Worm (Caenorhabditis elegans) whole organism, L1 larva: ENCODE results near the gene mboa-7.

ENCODE experiments used
- C34B4.2 ChIP-seq: sonication (generic microtip); optimal IDR thresholded peaks from 2 replicates; lab custom pipeline; 2017; ENCODE audit warnings: mild to moderate bottlenecking, missing genetic modification characterization, missing compliant biosample characterization
- F16B12.6 ChIP-seq: fragments of 150-350 bp; optimal IDR thresholded peaks from 2 replicates; lab custom pipeline; 2014; ENCODE audit warnings: missing biosample characterization, missing genetic modification characterization
- aha-1 ChIP-seq: fragments of 150-350 bp; optimal IDR thresholded peaks from 2 replicates; lab custom pipeline; 2014; ENCODE audit warnings: missing biosample characterization, missing genetic modification characterization
- aly-2 ChIP-seq: fragments of 150-350 bp; optimal IDR thresholded peaks from 2 replicates; lab custom pipeline; 2014; ENCODE audit warnings: missing biosample characterization, missing genetic modification characterization
- ceh-8 ChIP-seq: fragments of 200-800 bp; sonication (Bioruptor generic); optimal IDR thresholded peaks from 2 replicates; lab custom pipeline; 2018; ENCODE audit warnings: mild to moderate bottlenecking, missing genetic modification characterization, moderate library complexity, missing compliant biosample characterization
- ces-1 ChIP-seq: fragments of 150-350 bp; optimal IDR thresholded peaks from 2 replicates; lab custom pipeline; 2014; ENCODE audit warnings: missing biosample characterization, missing genetic modification reagents, missing genetic modification characterization
- efl-1 ChIP-seq, 4 experiments: fragments of 150-350 bp; optimal IDR thresholded peaks in 3 of 4; peaks in 1 of 4; 1 replicate in 1 of 4; 2 replicates in 3 of 4; lab custom pipeline; 2014; ENCODE audit warnings: missing biosample characterization in 2 of 4, missing genetic modification characterization in 2 of 4, missing genetic modification reagents in 2 of 4
- egl-27 ChIP-seq, 2 experiments: fragments of 150-350 bp in 1 of 2; sonication (generic microtip); optimal IDR thresholded peaks; 3 replicates each; lab custom pipeline; 2017 to 2018; ENCODE audit warnings: missing biosample characterization in 2 of 2, missing genetic modification characterization in 2 of 2, missing genetic modification reagents in 2 of 2
- elt-2 ChIP-seq: sonication (generic microtip); optimal IDR thresholded peaks from 2 replicates; lab custom pipeline; 2016; ENCODE audit warnings: missing genetic modification characterization, mild to moderate bottlenecking, inconsistent platforms, missing compliant biosample characterization, missing genetic modification reagents
- elt-3 ChIP-seq, 6 experiments: fragments of 150-350 bp in 1 of 6; sonication (generic microtip); optimal IDR thresholded peaks; 2 replicates each; lab custom pipeline; 2017 to 2018; ENCODE audit warnings: missing biosample characterization in 6 of 6, missing genetic modification characterization in 6 of 6, inconsistent platforms in 1 of 6
- fkh-4 ChIP-seq: sonication (generic microtip); optimal IDR thresholded peaks from 2 replicates; lab custom pipeline; 2016; ENCODE audit warnings: missing compliant biosample characterization, missing genetic modification characterization, borderline replicate concordance
- grh-1 ChIP-seq: fragments of 200-800 bp; sonication (Bioruptor generic); IDR thresholded peaks from 2 replicates; pipeline ENCODE4 v1.3.6; 2022; ENCODE audit warnings: missing genetic modification reagents, missing genetic modification characterization, missing compliant biosample characterization
- hlh-17 ChIP-seq: fragments of 200-800 bp; sonication (Bioruptor generic); optimal IDR thresholded peaks from 2 replicates; lab custom pipeline; 2018; ENCODE audit warnings: missing genetic modification characterization, mild to moderate bottlenecking, missing compliant biosample characterization, moderate library complexity, borderline replicate concordance
- hlh-4 ChIP-seq: sonication (generic microtip); optimal IDR thresholded peaks from 2 replicates; lab custom pipeline; 2016; ENCODE audit warnings: mild to moderate bottlenecking, missing genetic modification characterization, missing compliant biosample characterization
- hpl-2 ChIP-seq: fragments of 150-350 bp; optimal IDR thresholded peaks from 2 replicates; lab custom pipeline; 2014; ENCODE audit warnings: missing biosample characterization, missing genetic modification reagents, missing genetic modification characterization
- jun-1 ChIP-seq: fragments of 150-350 bp; optimal IDR thresholded peaks from 2 replicates; lab custom pipeline; 2014; ENCODE audit warnings: missing biosample characterization, missing genetic modification reagents, missing genetic modification characterization
- lin-14 ChIP-seq: fragments of 200-800 bp; sonication (Bioruptor generic); optimal IDR thresholded peaks from 2 replicates; lab custom pipeline; 2018; ENCODE audit warnings: mild to moderate bottlenecking, missing genetic modification characterization, moderate library complexity, missing compliant biosample characterization
- lin-15B ChIP-seq: fragments of 150-350 bp; sonication (generic microtip); optimal IDR thresholded peaks from 3 replicates; lab custom pipeline; 2014; ENCODE audit warnings: missing biosample characterization, missing genetic modification characterization
- lin-35 ChIP-seq, 2 experiments: fragments of 150-350 bp; optimal IDR thresholded peaks; 2 replicates each; lab custom pipeline; 2014; ENCODE audit warnings: missing biosample characterization in 2 of 2, missing genetic modification characterization in 2 of 2, missing genetic modification reagents in 2 of 2
- lin-39 ChIP-seq: fragments of 150-350 bp; optimal IDR thresholded peaks from 2 replicates; lab custom pipeline; 2014; ENCODE audit warnings: missing biosample characterization, missing genetic modification reagents, missing genetic modification characterization
- lsy-2 ChIP-seq, 2 experiments: fragments of 150-350 bp; optimal IDR thresholded peaks; 2 replicates each; lab custom pipeline; 2014; ENCODE audit warnings: missing biosample characterization in 2 of 2, missing genetic modification characterization in 2 of 2
- nhr-12 ChIP-seq: sonication (generic microtip); optimal IDR thresholded peaks from 2 replicates; lab custom pipeline; 2017; ENCODE audit warnings: missing biosample characterization, missing genetic modification characterization
- nhr-20 ChIP-seq: sonication (generic microtip); optimal IDR thresholded peaks from 2 replicates; lab custom pipeline; 2016; ENCODE audit warnings: mild to moderate bottlenecking, missing genetic modification characterization, missing compliant biosample characterization
- nhr-47 ChIP-seq: sonication (generic microtip); optimal IDR thresholded peaks from 2 replicates; lab custom pipeline; 2016; ENCODE audit warnings: mild to moderate bottlenecking, missing genetic modification characterization, moderate library complexity, missing compliant biosample characterization
- nhr-71 ChIP-seq: sonication (generic microtip); optimal IDR thresholded peaks from 2 replicates; lab custom pipeline; 2016; ENCODE audit warnings: mild to moderate bottlenecking, missing genetic modification characterization, moderate library complexity, missing compliant biosample characterization
- nhr-90 ChIP-seq: sonication (generic microtip); optimal IDR thresholded peaks from 2 replicates; lab custom pipeline; 2016; ENCODE audit warnings: mild to moderate bottlenecking, missing genetic modification characterization, missing compliant biosample characterization; ENCODE audit not compliant: poor library complexity
- pax-3 ChIP-seq: fragments of 200-800 bp; sonication (Bioruptor generic); optimal IDR thresholded peaks from 2 replicates; lab custom pipeline; 2018; ENCODE audit warnings: mild to moderate bottlenecking, missing genetic modification characterization, moderate library complexity, missing compliant biosample characterization
- pqm-1 ChIP-seq: sonication (generic microtip); optimal IDR thresholded peaks from 3 replicates; lab custom pipeline; 2017; ENCODE audit warnings: missing biosample characterization, missing genetic modification characterization
- skn-1 ChIP-seq: fragments of 150-350 bp; optimal IDR thresholded peaks from 2 replicates; lab custom pipeline; 2014; ENCODE audit warnings: missing biosample characterization, missing genetic modification characterization
- snu-23 ChIP-seq: sonication (generic microtip); optimal IDR thresholded peaks from 2 replicates; lab custom pipeline; 2016; ENCODE audit warnings: missing genetic modification characterization, missing compliant biosample characterization
- sptf-1 ChIP-seq: fragments of 150-350 bp; optimal IDR thresholded peaks from 2 replicates; lab custom pipeline; 2014; ENCODE audit warnings: missing biosample characterization, missing genetic modification characterization
- sup-37 ChIP-seq: fragments of 200-800 bp; sonication (Bioruptor generic); optimal IDR thresholded peaks from 2 replicates; lab custom pipeline; 2018; ENCODE audit warnings: mild to moderate bottlenecking, missing genetic modification characterization, missing compliant biosample characterization
- unc-130 ChIP-seq: fragments of 150-350 bp; optimal IDR thresholded peaks from 2 replicates; lab custom pipeline; 2017; ENCODE audit warnings: missing biosample characterization, missing genetic modification characterization, inconsistent platforms
- unc-62 ChIP-seq: fragments of 150-350 bp; optimal IDR thresholded peaks from 2 replicates; lab custom pipeline; 2014; ENCODE audit warnings: missing biosample characterization, missing genetic modification reagents, missing genetic modification characterization
- unc-98 ChIP-seq: fragments of 200-800 bp; sonication (Bioruptor generic); IDR thresholded peaks from 2 replicates; pipeline ENCODE4 v1.3.6; 2022; ENCODE audit warnings: missing genetic modification characterization, missing compliant biosample characterization
- ztf-11 ChIP-seq, 2 experiments: sonication (generic microtip); optimal IDR thresholded peaks; 2 replicates each; lab custom pipeline; 2016 to 2017; ENCODE audit warnings: missing genetic modification characterization in 2 of 2, missing biosample characterization in 1 of 2, missing compliant biosample characterization in 1 of 2
- ztf-4 ChIP-seq: fragments of 150-350 bp; optimal IDR thresholded peaks from 2 replicates; lab custom pipeline; 2014; ENCODE audit warnings: missing biosample characterization, missing genetic modification characterization

The mboa-7 gene

ce11 chrX:10491044-10491443 is 33.3 kb downstream of the mboa-7 start, which contains the start of gene C33D3.5:
Gene C33D3.5 (plus strand): TSS chrX:10491344.
- TF ChIP-seq elt-3 (tag; optimal IDR thresholded peaks at IDR 0.05; lab: Kevin White, UChicago) (no peak), nhr-47 (no peak), hlh-4 (tag; lab: Kevin White, UChicago) (no peak), efl-1 (optimal IDR thresholded peaks at IDR 0.05; lab: Kevin White, UChicago) (no peak), efl-1 (GFP tag; optimal IDR thresholded peaks at IDR 0.05 in 1 of 2; lab: Kevin White, UChicago) (peak in 1 of 2 experiments; percentile 41), lin-14 (GFP tag; lab: Kevin White, UChicago) (no peak)

DNA sequence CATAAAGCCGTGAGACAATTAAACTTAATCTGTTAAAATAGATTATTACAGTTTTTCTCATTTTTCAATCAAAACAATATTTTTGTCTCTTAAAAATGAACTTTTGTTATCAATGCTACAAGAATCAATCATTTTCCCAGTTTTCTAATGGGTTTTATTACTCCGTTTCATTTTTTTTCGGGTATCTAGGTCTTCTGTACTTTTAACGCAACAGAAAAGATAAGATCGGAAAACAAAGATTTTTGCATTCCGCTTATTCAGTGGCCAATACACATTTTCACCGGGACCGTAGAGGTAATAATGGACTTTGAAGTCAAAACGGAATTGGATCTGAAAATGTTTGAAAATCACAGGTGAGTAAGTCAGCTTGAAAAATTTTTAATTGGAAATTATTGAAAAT is 35.6 kb downstream of the mboa-7 start, which contains the start of gene C33D3.4:
C33D3.4 (plus strand) TSS at position 301 of the 400 bp plus-strand sequence.
- TF ChIP-seq skn-1 (tag; lab: Kevin White, UChicago) (no peak), elt-3 (tag; optimal IDR thresholded peaks at IDR 0.05; lab: Kevin White, UChicago) (no peak), ztf-4 (tag; lab: Kevin White, UChicago) (no peak), egl-27 (tag; optimal IDR thresholded peaks at IDR 0.05; lab: Kevin White, UChicago) (no peak), ceh-8 (GFP tag; lab: Kevin White, UChicago) (no peak), nhr-12 (tag; lab: Kevin White, UChicago) (no peak), unc-98 (GFP tag; lab: Robert Waterston, UW) (no peak), lin-15B (tag; lab: Kevin White, UChicago) (no peak), C34B4.2 (tag; lab: Kevin White, UChicago) (no peak), hlh-17 (no peak), F16B12.6 (tag; lab: Kevin White, UChicago) (no peak), nhr-20 (no peak), unc-62 (GFP tag; lab: Kevin White, UChicago) (no peak), sup-37 (GFP tag; lab: Kevin White, UChicago) (no peak), elt-2 (tag; lab: Kevin White, UChicago) (no peak), efl-1 (optimal IDR thresholded peaks at IDR 0.05; lab: Kevin White, UChicago) (no peak), efl-1 (GFP tag; optimal IDR thresholded peaks at IDR 0.05 in 1 of 2; lab: Kevin White, UChicago) (no peak), unc-130 (no peak)

ce11 chrX:10485300-10485755 is 39.0 kb downstream of the mboa-7 start, which contains the start of gene C33D3.3:
Gene C33D3.3 (plus strand): TSS chrX:10485350.
- TF ChIP-seq ztf-11 (tag; optimal IDR thresholded peaks at IDR 0.05; lab: Kevin White, UChicago) (no peak), hpl-2 (GFP tag; lab: Kevin White, UChicago) (no peak), ces-1 (GFP tag; lab: Kevin White, UChicago) (no peak)

DNA sequence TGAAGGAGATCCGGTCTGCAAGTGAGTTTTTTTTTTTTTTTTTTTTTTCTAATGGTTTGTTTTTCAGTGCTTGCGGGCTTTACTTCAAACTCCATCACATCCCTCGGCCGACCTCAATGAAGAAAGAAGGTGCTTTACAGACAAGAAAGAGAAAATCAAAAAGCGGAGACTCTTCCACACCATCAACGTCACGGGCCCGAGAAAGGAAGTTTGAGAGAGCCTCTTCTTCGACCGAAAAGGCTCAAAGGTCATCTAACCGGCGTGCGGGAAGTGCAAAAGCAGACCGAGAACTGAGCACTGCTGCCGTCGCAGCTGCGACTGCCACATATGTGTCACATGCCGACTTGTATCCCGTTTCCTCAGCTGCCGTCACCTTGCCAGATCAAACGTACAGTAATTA is 42.1 kb downstream of the mboa-7 start:
- TF ChIP-seq sptf-1 (tag; lab: Kevin White, UChicago) (no peak), hlh-17 (no peak), egl-27 (tag; optimal IDR thresholded peaks at IDR 0.05; lab: Kevin White, UChicago) (no peak), grh-1 (GFP tag; lab: Robert Waterston, UW) (no peak), efl-1 (optimal IDR thresholded peaks at IDR 0.05; lab: Kevin White, UChicago) (no peak), efl-1 (GFP tag; optimal IDR thresholded peaks at IDR 0.05 in 1 of 2; lab: Kevin White, UChicago) (peak in 1 of 2 experiments; percentile 50)

DNA sequence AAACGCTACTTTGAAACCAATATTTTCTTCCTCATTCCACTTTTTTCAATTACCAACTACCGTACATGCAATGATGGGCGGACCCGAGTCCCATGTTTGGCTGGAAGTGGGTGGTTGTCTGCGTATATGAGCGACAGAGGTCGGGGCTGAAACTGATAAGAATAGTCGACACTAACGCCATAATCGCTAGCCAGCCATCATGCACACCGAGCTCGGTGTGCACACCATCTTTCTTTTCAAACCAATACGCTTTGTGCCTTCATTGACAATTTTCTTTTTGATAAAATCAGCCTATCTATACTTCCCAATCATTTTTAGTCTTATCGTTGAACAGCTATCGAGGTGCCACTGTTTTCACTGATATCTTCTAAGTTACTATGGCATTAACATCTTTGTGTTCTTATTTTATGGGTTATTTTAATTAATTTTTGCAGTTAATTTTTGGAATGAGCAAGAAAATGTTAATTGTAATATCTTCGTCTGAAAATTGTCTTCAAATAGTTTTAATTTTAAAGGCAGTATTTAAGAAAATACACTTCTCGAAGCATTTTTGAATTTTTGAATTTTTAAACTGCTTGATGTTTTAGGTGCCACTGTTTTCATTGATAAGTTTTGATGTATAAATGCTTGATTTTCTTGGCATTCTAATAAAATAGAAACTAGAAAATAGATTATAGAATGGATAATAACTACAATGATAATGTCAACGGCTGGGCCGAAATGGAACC is 43.6 kb downstream of the mboa-7 start, which contains the start of gene elt-2:
elt-2 (plus strand) TSS at position 678 of the 728 bp plus-strand sequence.
- TF ChIP-seq lsy-2 (tag; optimal IDR thresholded peaks at IDR 0.05; lab: Kevin White, UChicago), result peak in 1 of 2 experiments; percentile 16
- TF ChIP-seq pax-3 (tag; lab: Kevin White, UChicago), result peak; percentile 23
- TF ChIP-seq sptf-1 (tag; lab: Kevin White, UChicago), result no peak
- peak; percentile 47 for TF ChIP-seq pqm-1 (tag; lab: Kevin White, UChicago)
- TF ChIP-seq jun-1, result peak; percentile 73
- TF ChIP-seq grh-1 (GFP tag; lab: Robert Waterston, UW), result no peak
- peak in 1 of 2 experiments; percentile 49 for TF ChIP-seq lin-35 (GFP tag; optimal IDR thresholded peaks at IDR 0.05; lab: Kevin White, UChicago)
- no peak for TF ChIP-seq ztf-11 (tag; optimal IDR thresholded peaks at IDR 0.05; lab: Kevin White, UChicago)
- TF ChIP-seq nhr-71, result peak; percentile 19
- no peak for TF ChIP-seq fkh-4
- TF ChIP-seq nhr-20, result peak; percentile 21
- TF ChIP-seq snu-23 (GFP tag; lab: Kevin White, UChicago), result no peak
- TF ChIP-seq lin-39, result no peak
- peak; percentile 21 for TF ChIP-seq nhr-90
- no peak for TF ChIP-seq aly-2 (tag; lab: Kevin White, UChicago)
- no peak for TF ChIP-seq aha-1 (tag; lab: Kevin White, UChicago)
